Worm (Caenorhabditis elegans) whole organism, L2 larva: ENCODE measurements around the gene msp-32.

ENCODE experiments used
- C34F6.9 ChIP-seq: fragments of 150-350 bp; optimal IDR thresholded peaks from 2 replicates; lab custom pipeline; 2014; ENCODE audit warnings: missing biosample characterization, missing genetic modification characterization
- F13H6.1 ChIP-seq: sonication (generic microtip); optimal IDR thresholded peaks from 2 replicates; lab custom pipeline; 2016; ENCODE audit warnings: missing genetic modification characterization, missing compliant biosample characterization
- Y55F3AM.14 ChIP-seq: fragments of 200-800 bp; sonication (Bioruptor generic); optimal IDR thresholded peaks from 2 replicates; lab custom pipeline; 2018; ENCODE audit warnings: mild to moderate bottlenecking, missing genetic modification characterization, missing compliant biosample characterization
- ZK546.5 ChIP-seq: sonication (generic microtip); optimal IDR thresholded peaks from 2 replicates; lab custom pipeline; 2017; ENCODE audit warnings: missing biosample characterization, missing genetic modification characterization
- alr-1 ChIP-seq: fragments of 150-350 bp; optimal IDR thresholded peaks from 2 replicates; lab custom pipeline; 2014; ENCODE audit warnings: missing biosample characterization, missing genetic modification characterization
- aly-2 ChIP-seq: fragments of 150-350 bp; optimal IDR thresholded peaks from 2 replicates; lab custom pipeline; 2014; ENCODE audit warnings: missing biosample characterization, missing genetic modification characterization
- ama-1 ChIP-seq: fragments of 150-350 bp; optimal IDR thresholded peaks from 2 replicates; lab custom pipeline; 2018; ENCODE audit warnings: inconsistent platforms
- blmp-1 ChIP-seq: sonication (generic microtip); optimal IDR thresholded peaks from 2 replicates; lab custom pipeline; 2017; ENCODE audit warnings: missing genetic modification characterization, mild to moderate bottlenecking, missing compliant biosample characterization, antibody characterized with exemption, moderate library complexity; ENCODE audit not compliant: insufficient read depth
- ceh-16 ChIP-seq: fragments of 150-350 bp; optimal IDR thresholded peaks from 2 replicates; lab custom pipeline; 2014; ENCODE audit warnings: missing biosample characterization, missing genetic modification characterization
- ceh-82 ChIP-seq: fragments of 150-350 bp; optimal IDR thresholded peaks from 2 replicates; lab custom pipeline; 2014; ENCODE audit warnings: missing biosample characterization, missing genetic modification characterization
- crh-2 ChIP-seq: sonication (generic microtip); optimal IDR thresholded peaks from 2 replicates; lab custom pipeline; 2017; ENCODE audit warnings: missing biosample characterization, missing genetic modification characterization
- dmd-4 ChIP-seq: sonication (generic microtip); optimal IDR thresholded peaks from 2 replicates; lab custom pipeline; 2017; ENCODE audit warnings: missing biosample characterization, missing genetic modification characterization
- egl-27 ChIP-seq: sonication (generic microtip); optimal IDR thresholded peaks from 3 replicates; lab custom pipeline; 2017; ENCODE audit warnings: missing biosample characterization, missing genetic modification reagents, missing genetic modification characterization
- elt-1 ChIP-seq: fragments of 150-350 bp; optimal IDR thresholded peaks from 2 replicates; lab custom pipeline; 2014; ENCODE audit warnings: missing biosample characterization, missing genetic modification characterization
- elt-3 ChIP-seq: sonication (generic microtip); optimal IDR thresholded peaks from 2 replicates; lab custom pipeline; 2017; ENCODE audit warnings: missing biosample characterization, missing genetic modification characterization
- fos-1 ChIP-seq: fragments of 150-350 bp; optimal IDR thresholded peaks from 2 replicates; lab custom pipeline; 2014; ENCODE audit warnings: missing biosample characterization, missing genetic modification characterization
- gmeb-1 ChIP-seq: fragments of 150-350 bp; optimal IDR thresholded peaks from 2 replicates; lab custom pipeline; 2014; ENCODE audit warnings: missing biosample characterization, missing genetic modification characterization
- lin-11 ChIP-seq: fragments of 150-350 bp; sonication (generic microtip); optimal IDR thresholded peaks from 2 replicates; lab custom pipeline; 2014; ENCODE audit warnings: missing biosample characterization, missing genetic modification characterization, inconsistent platforms, mixed read lengths
- lin-13 ChIP-seq: fragments of 150-350 bp; optimal IDR thresholded peaks from 2 replicates; lab custom pipeline; 2014; ENCODE audit warnings: missing biosample characterization, missing genetic modification reagents, missing genetic modification characterization
- lin-39 ChIP-seq: fragments of 150-350 bp; optimal IDR thresholded peaks from 2 replicates; lab custom pipeline; 2014; ENCODE audit warnings: missing biosample characterization, missing genetic modification reagents, missing genetic modification characterization
- lsy-2 ChIP-seq, 2 experiments: fragments of 150-350 bp in 1 of 2; sonication (generic microtip) in 1 of 2; optimal IDR thresholded peaks; 2 replicates each; lab custom pipeline; 2014 to 2017; ENCODE audit warnings: missing biosample characterization in 2 of 2, missing genetic modification characterization in 2 of 2
- mab-5 ChIP-seq: fragments of 150-350 bp; optimal IDR thresholded peaks from 2 replicates; lab custom pipeline; 2014; ENCODE audit warnings: missing biosample characterization, missing genetic modification characterization
- mbf-1 ChIP-seq: sonication (generic microtip); optimal IDR thresholded peaks from 2 replicates; lab custom pipeline; 2017; ENCODE audit warnings: missing biosample characterization, missing genetic modification characterization
- mdl-1 ChIP-seq, 2 experiments: fragments of 150-350 bp in 1 of 2; sonication (generic microtip) in 1 of 2; optimal IDR thresholded peaks; 2 replicates each; lab custom pipeline; 2017; ENCODE audit warnings: missing biosample characterization in 2 of 2, missing genetic modification characterization in 2 of 2
- nhr-10 ChIP-seq: sonication (generic microtip); optimal IDR thresholded peaks from 2 replicates; lab custom pipeline; 2017; ENCODE audit warnings: missing biosample characterization, missing genetic modification characterization
- nhr-12 ChIP-seq: fragments of 150-350 bp; optimal IDR thresholded peaks from 2 replicates; lab custom pipeline; 2014; ENCODE audit warnings: missing biosample characterization, missing genetic modification characterization
- nhr-129 ChIP-seq: fragments of 150-350 bp; optimal IDR thresholded peaks from 2 replicates; lab custom pipeline; 2014; ENCODE audit warnings: missing biosample characterization, missing genetic modification characterization
- nhr-21 ChIP-seq: fragments of 150-350 bp; optimal IDR thresholded peaks from 2 replicates; lab custom pipeline; 2014; ENCODE audit warnings: missing biosample characterization, missing genetic modification characterization
- nhr-23 ChIP-seq: fragments of 150-350 bp; optimal IDR thresholded peaks from 2 replicates; lab custom pipeline; 2014; ENCODE audit warnings: missing biosample characterization, missing genetic modification reagents, missing genetic modification characterization
- nhr-237 ChIP-seq: fragments of 150-350 bp; optimal IDR thresholded peaks from 2 replicates; lab custom pipeline; 2014; ENCODE audit warnings: missing biosample characterization, missing genetic modification characterization
- nhr-6 ChIP-seq: fragments of 150-350 bp; optimal IDR thresholded peaks from 2 replicates; lab custom pipeline; 2014; ENCODE audit warnings: missing biosample characterization, missing genetic modification characterization
- nhr-77 ChIP-seq: fragments of 150-350 bp; optimal IDR thresholded peaks from 2 replicates; lab custom pipeline; 2014; ENCODE audit warnings: missing biosample characterization, missing genetic modification characterization
- peb-1 ChIP-seq: fragments of 150-350 bp; optimal IDR thresholded peaks from 2 replicates; lab custom pipeline; 2014; ENCODE audit warnings: missing biosample characterization, missing genetic modification characterization
- sem-4 ChIP-seq: fragments of 150-350 bp; optimal IDR thresholded peaks from 2 replicates; lab custom pipeline; 2014; ENCODE audit warnings: missing biosample characterization, missing genetic modification reagents, missing genetic modification characterization
- skn-1 ChIP-seq: sonication (generic microtip); optimal IDR thresholded peaks from 2 replicates; lab custom pipeline; 2017; ENCODE audit warnings: missing biosample characterization, missing genetic modification characterization
- sma-3 ChIP-seq: sonication (generic microtip); optimal IDR thresholded peaks from 2 replicates; lab custom pipeline; 2016; ENCODE audit warnings: missing genetic modification reagents, missing genetic modification characterization, missing compliant biosample characterization
- sma-9 ChIP-seq, 2 experiments: fragments of 150-350 bp in 1 of 2; sonication (generic microtip) in 1 of 2; optimal IDR thresholded peaks; 2 replicates each; lab custom pipeline; 2014 to 2016; ENCODE audit warnings: missing genetic modification characterization in 2 of 2, mild to moderate bottlenecking in 1 of 2, missing biosample characterization in 1 of 2, missing compliant biosample characterization in 1 of 2, missing genetic modification reagents in 1 of 2, moderate library complexity in 1 of 2
- snpc-4 ChIP-seq: fragments of 150-350 bp; optimal IDR thresholded peaks from 2 replicates; lab custom pipeline; 2014; ENCODE audit warnings: missing biosample characterization, missing genetic modification characterization
- unc-39 ChIP-seq: fragments of 150-350 bp; optimal IDR thresholded peaks from 2 replicates; lab custom pipeline; 2014; ENCODE audit warnings: missing biosample characterization, missing genetic modification characterization
- unc-55 ChIP-seq: fragments of 150-350 bp; sonication (generic microtip); optimal IDR thresholded peaks from 3 replicates; lab custom pipeline; 2014; ENCODE audit warnings: missing biosample characterization, missing genetic modification reagents, missing genetic modification characterization
- unc-62 ChIP-seq: fragments of 150-350 bp; optimal IDR thresholded peaks from 2 replicates; lab custom pipeline; 2014; ENCODE audit warnings: missing biosample characterization, missing genetic modification reagents, missing genetic modification characterization
- zag-1 ChIP-seq: fragments of 150-350 bp; optimal IDR thresholded peaks from 2 replicates; lab custom pipeline; 2014; ENCODE audit warnings: missing biosample characterization, missing genetic modification characterization
- ztf-1 ChIP-seq: fragments of 200-800 bp; sonication (Bioruptor generic); conservative IDR thresholded peaks from 2 replicates; pipeline ENCODE4 v1.3.6; 2022; ENCODE audit warnings: missing genetic modification characterization, missing compliant biosample characterization
- ztf-11 ChIP-seq: sonication (generic microtip); optimal IDR thresholded peaks from 2 replicates; lab custom pipeline; 2017; ENCODE audit warnings: missing biosample characterization, missing genetic modification characterization
- ztf-4 ChIP-seq: fragments of 150-350 bp; optimal IDR thresholded peaks from 2 replicates; lab custom pipeline; 2014; ENCODE audit warnings: missing biosample characterization, missing genetic modification characterization

msp-32 gene

ce11 chrII:4941050-4941449 is 42.4 kb downstream of the msp-32 start, which contains the start of gene cblc-1:
Gene cblc-1, minus strand, starts transcription at chrII:4941150.
- TF ChIP-seq ZK546.5 (tag; lab: Kevin White, UChicago) (no peak), sem-4 (tag; lab: Kevin White, UChicago) (no peak), sma-3 (GFP tag; lab: Kevin White, UChicago) (no peak), peb-1 (tag; lab: Kevin White, UChicago) (no peak), F13H6.1 (tag; lab: Kevin White, UChicago) (no peak)

- peak; percentile 7 for TF ChIP-seq fos-1 (tag; lab: Kevin White, UChicago)
- TF ChIP-seq unc-55 (GFP tag; lab: Kevin White, UChicago) = peak; percentile 7
- no peak for TF ChIP-seq unc-62 (GFP tag; lab: Kevin White, UChicago)
- peak; percentile 18 for TF ChIP-seq sem-4 (tag; lab: Kevin White, UChicago)
- peak; percentile 32 for TF ChIP-seq sma-9 (GFP tag; optimal IDR thresholded peaks at IDR 0.05; lab: Kevin White, UChicago)
- TF ChIP-seq sma-9 (tag; optimal IDR thresholded peaks at IDR 0.05; lab: Kevin White, UChicago) = no peak
- TF ChIP-seq ceh-16 = peak; percentile 36
- TF ChIP-seq elt-1 (tag; lab: Kevin White, UChicago) = peak; percentile 94
- TF ChIP-seq egl-27 (tag; lab: Kevin White, UChicago) = no peak
- TF ChIP-seq crh-2 = peak; percentile 2
- peak in 1 of 2 experiments; percentile 43 for TF ChIP-seq lsy-2 (tag; optimal IDR thresholded peaks at IDR 0.05; lab: Kevin White, UChicago)
- TF ChIP-seq nhr-23 (tag; lab: Kevin White, UChicago) = peak; percentile 3
- no peak for TF ChIP-seq dmd-4 (tag; lab: Kevin White, UChicago)
- TF ChIP-seq nhr-6 (tag; lab: Kevin White, UChicago) = no peak
- no peak for TF ChIP-seq mbf-1 (tag; lab: Kevin White, UChicago)
- no peak for TF ChIP-seq aly-2 (tag; lab: Kevin White, UChicago)
- TF ChIP-seq mdl-1 (tag; optimal IDR thresholded peaks at IDR 0.05; lab: Kevin White, UChicago) = no peak
- peak; percentile 59 for TF ChIP-seq C34F6.9 (tag; lab: Kevin White, UChicago)
- TF ChIP-seq snpc-4 (tag; lab: Kevin White, UChicago) = no peak
- TF ChIP-seq nhr-129 (tag; lab: Kevin White, UChicago) = peak; percentile 64
Measured at ce11 chrII:4941541-4942206, 43.0 kb downstream of the msp-32 start, which contains the start of gene ZK546.19. Gene ZK546.19, plus strand, starts transcription at chrII:4941726.

- TF ChIP-seq F13H6.1 (tag; lab: Kevin White, UChicago) = peak; percentile 27
- no peak for TF ChIP-seq zag-1 (tag; lab: Kevin White, UChicago)
- peak; percentile 6 for TF ChIP-seq fos-1 (tag; lab: Kevin White, UChicago)
- TF ChIP-seq egl-27 (tag; lab: Kevin White, UChicago) = no peak
- no peak for TF ChIP-seq unc-39
- no peak for TF ChIP-seq ceh-16
- TF ChIP-seq mab-5 = no peak
- no peak for TF ChIP-seq elt-1 (tag; lab: Kevin White, UChicago)
- TF ChIP-seq sma-3 (GFP tag; lab: Kevin White, UChicago) = peak; percentile 52
- TF ChIP-seq nhr-12 (tag; lab: Kevin White, UChicago) = no peak
- no peak for TF ChIP-seq nhr-10
- TF ChIP-seq ztf-1 = no peak
- TF ChIP-seq nhr-23 (tag; lab: Kevin White, UChicago) = no peak
- no peak for TF ChIP-seq ztf-11 (tag; lab: Kevin White, UChicago)
- peak; percentile 27 for TF ChIP-seq lin-11
- no peak for TF ChIP-seq nhr-237
- no peak for TF ChIP-seq mbf-1 (tag; lab: Kevin White, UChicago)
- no peak for TF ChIP-seq nhr-21
- TF ChIP-seq ama-1 (lab: Kevin White, UChicago) = peak; percentile 31
- TF ChIP-seq snpc-4 (tag; lab: Kevin White, UChicago) = no peak
- peak; percentile 27 for TF ChIP-seq C34F6.9 (tag; lab: Kevin White, UChicago)
- TF ChIP-seq lin-39 = no peak
- TF ChIP-seq elt-3 (tag; lab: Kevin White, UChicago) = no peak
- TF ChIP-seq blmp-1 (tag; lab: Kevin White, UChicago) = no peak
- no peak for TF ChIP-seq ceh-82 (tag; lab: Kevin White, UChicago)
- peak; percentile 7 for TF ChIP-seq unc-55 (GFP tag; lab: Kevin White, UChicago)
- TF ChIP-seq lin-13 = no peak
- TF ChIP-seq Y55F3AM.14 (GFP tag; lab: Kevin White, UChicago) = peak; percentile 19
- no peak for TF ChIP-seq crh-2
- peak; percentile 22 for TF ChIP-seq gmeb-1 (tag; lab: Kevin White, UChicago)
- TF ChIP-seq aly-2 (tag; lab: Kevin White, UChicago) = no peak
- peak in 1 of 2 experiments; percentile 13 for TF ChIP-seq lsy-2 (tag; optimal IDR thresholded peaks at IDR 0.05; lab: Kevin White, UChicago)
- TF ChIP-seq ZK546.5 (tag; lab: Kevin White, UChicago) = no peak
- peak; percentile 72 for TF ChIP-seq nhr-129 (tag; lab: Kevin White, UChicago)
- no peak for TF ChIP-seq alr-1
- no peak for TF ChIP-seq mdl-1 (tag; optimal IDR thresholded peaks at IDR 0.05; lab: Kevin White, UChicago)
- no peak for TF ChIP-seq nhr-6 (tag; lab: Kevin White, UChicago)
- no peak for TF ChIP-seq sem-4 (tag; lab: Kevin White, UChicago)
- TF ChIP-seq skn-1 (tag; lab: Kevin White, UChicago) = no peak
- no peak for TF ChIP-seq unc-62 (GFP tag; lab: Kevin White, UChicago)
- no peak for TF ChIP-seq nhr-77 (tag; lab: Kevin White, UChicago)
- no peak for TF ChIP-seq ztf-4 (tag; lab: Kevin White, UChicago)
Measured at ce11 chrII:4942397-4942796, 43.8 kb downstream of the msp-32 start.
